Worm (Caenorhabditis elegans) whole organism, mixed stage, embryonic: ENCODE data around the gene ent-2.

ENCODE experiments used
- blmp-1 ChIP-seq: fragments of 150-350 bp; optimal IDR thresholded peaks from 2 replicates; lab custom pipeline; 2014; ENCODE audit warnings: missing biosample characterization, missing genetic modification characterization
- mep-1 ChIP-seq: fragments of 150-350 bp; optimal IDR thresholded peaks from 2 replicates; lab custom pipeline; 2017; ENCODE audit warnings: missing biosample characterization, missing genetic modification reagents, missing genetic modification characterization, inconsistent platforms
- pha-4 ChIP-seq: fragments of 150-350 bp; optimal IDR thresholded peaks from 2 replicates; lab custom pipeline; 2018; ENCODE audit warnings: missing biosample characterization, missing genetic modification reagents, missing genetic modification characterization
- sptf-1 ChIP-seq: sonication (generic microtip); optimal IDR thresholded peaks from 2 replicates; lab custom pipeline; 2017; ENCODE audit warnings: mild to moderate bottlenecking, missing genetic modification characterization, moderate library complexity, missing compliant biosample characterization

DNA sequence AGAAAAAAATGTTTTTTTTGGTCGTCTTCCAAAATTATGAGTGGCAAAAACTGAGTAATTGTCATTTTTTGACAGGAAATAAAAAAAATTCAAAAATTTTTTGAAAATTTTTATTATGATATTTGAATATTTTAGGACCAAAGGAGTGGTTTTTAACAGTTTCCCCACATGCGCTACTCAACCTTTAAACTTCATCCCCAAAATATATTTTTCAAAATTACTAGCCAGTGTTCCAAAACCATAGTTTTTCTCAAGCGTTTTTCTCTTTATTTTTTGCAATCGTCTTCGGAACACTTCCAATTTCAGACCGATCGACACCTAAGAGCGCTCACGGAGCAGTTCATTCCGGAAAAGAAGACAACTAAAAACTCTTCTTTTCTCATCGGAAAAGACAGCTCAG, 23.9 kb upstream of the ent-2 start, which contains the start of gene K09A9.6:
- no peak for TF ChIP-seq mep-1 (tag; lab: Kevin White, UChicago)
- no peak for TF ChIP-seq pha-4 (tag; lab: Kevin White, UChicago)
- TF ChIP-seq blmp-1 (tag; lab: Kevin White, UChicago): no peak
- no peak for TF ChIP-seq sptf-1 (tag; lab: Kevin White, UChicago)
